Worm (Caenorhabditis elegans) whole organism, L3 larva: ENCODE data around the gene C37E2.2.

Experiments used
- R02D3.7 ChIP-seq: fragments of 150-350 bp; optimal IDR thresholded peaks from 2 replicates; lab custom pipeline; 2014; ENCODE audit warnings: missing biosample characterization, missing genetic modification characterization
- ZK546.5 ChIP-seq: sonication (generic microtip); optimal IDR thresholded peaks from 2 replicates; lab custom pipeline; 2017; ENCODE audit warnings: missing biosample characterization, missing genetic modification characterization
- aly-2 ChIP-seq: fragments of 150-350 bp; optimal IDR thresholded peaks from 2 replicates; lab custom pipeline; 2014; ENCODE audit warnings: missing biosample characterization, missing genetic modification characterization
- ama-1 ChIP-seq: fragments of 150-350 bp; optimal IDR thresholded peaks from 2 replicates; lab custom pipeline; 2018
- ceh-16 ChIP-seq: sonication (generic microtip); optimal IDR thresholded peaks from 2 replicates; lab custom pipeline; 2017; ENCODE audit warnings: missing biosample characterization, missing genetic modification characterization
- ceh-28 ChIP-seq: fragments of 150-350 bp; optimal IDR thresholded peaks from 2 replicates; lab custom pipeline; 2014; ENCODE audit warnings: missing biosample characterization, missing genetic modification reagents, missing genetic modification characterization
- ceh-82 ChIP-seq: fragments of 150-350 bp; optimal IDR thresholded peaks from 2 replicates; lab custom pipeline; 2014; ENCODE audit warnings: missing biosample characterization, missing genetic modification characterization
- ceh-9 ChIP-seq: sonication (generic microtip); optimal IDR thresholded peaks from 2 replicates; lab custom pipeline; 2018; ENCODE audit warnings: missing biosample characterization, missing genetic modification characterization
- daf-12 ChIP-seq: fragments of 150-350 bp; optimal IDR thresholded peaks from 2 replicates; lab custom pipeline; 2014; ENCODE audit warnings: missing biosample characterization, missing genetic modification reagents, missing genetic modification characterization
- egl-27 ChIP-seq: sonication (generic microtip); optimal IDR thresholded peaks from 4 replicates; lab custom pipeline; 2017; ENCODE audit warnings: missing biosample characterization, missing genetic modification reagents, missing genetic modification characterization
- egl-5 ChIP-seq: fragments of 150-350 bp; optimal IDR thresholded peaks from 2 replicates; lab custom pipeline; 2017; ENCODE audit warnings: missing biosample characterization, missing genetic modification reagents, missing genetic modification characterization, inconsistent platforms
- elt-1 ChIP-seq: fragments of 150-350 bp; optimal IDR thresholded peaks from 2 replicates; lab custom pipeline; 2014; ENCODE audit warnings: missing biosample characterization, missing genetic modification characterization
- elt-2 ChIP-seq: sonication (generic microtip); optimal IDR thresholded peaks from 2 replicates; lab custom pipeline; 2016; ENCODE audit warnings: missing genetic modification reagents, mild to moderate bottlenecking, missing genetic modification characterization, missing compliant biosample characterization
- elt-3 ChIP-seq, 3 experiments: fragments of 150-350 bp in 1 of 3; sonication (generic microtip) in 2 of 3; optimal IDR thresholded peaks; 2 replicates in 2 of 3; 4 replicates in 1 of 3; lab custom pipeline; 2014 to 2017; ENCODE audit warnings: missing biosample characterization in 3 of 3, missing genetic modification characterization in 3 of 3
- eor-1 ChIP-seq, 2 experiments: fragments of 150-350 bp; optimal IDR thresholded peaks; 2 replicates each; lab custom pipeline; 2014 to 2018; ENCODE audit warnings: missing biosample characterization in 2 of 2, missing genetic modification characterization in 2 of 2
- fkh-10 ChIP-seq: sonication (generic microtip); optimal IDR thresholded peaks from 2 replicates; lab custom pipeline; 2017; ENCODE audit warnings: missing biosample characterization, missing genetic modification reagents, missing genetic modification characterization
- fkh-2 ChIP-seq: fragments of 150-350 bp; optimal IDR thresholded peaks from 2 replicates; lab custom pipeline; 2014; ENCODE audit warnings: missing biosample characterization, missing genetic modification reagents, missing genetic modification characterization
- fos-1 ChIP-seq: fragments of 150-350 bp; optimal IDR thresholded peaks from 2 replicates; lab custom pipeline; 2014; ENCODE audit warnings: missing biosample characterization, missing genetic modification characterization
- hmg-11 ChIP-seq: sonication (generic microtip); optimal IDR thresholded peaks from 2 replicates; lab custom pipeline; 2016; ENCODE audit warnings: missing genetic modification characterization, missing compliant biosample characterization
- jun-1 ChIP-seq: fragments of 150-350 bp; optimal IDR thresholded peaks from 2 replicates; lab custom pipeline; 2014; ENCODE audit warnings: missing biosample characterization, missing genetic modification reagents, missing genetic modification characterization
- lin-15B ChIP-seq: fragments of 150-350 bp; optimal IDR thresholded peaks from 2 replicates; lab custom pipeline; 2014; ENCODE audit warnings: missing biosample characterization, missing genetic modification characterization
- lin-39 ChIP-seq: fragments of 150-350 bp; optimal IDR thresholded peaks from 2 replicates; lab custom pipeline; 2018; ENCODE audit warnings: missing biosample characterization, missing genetic modification reagents, missing genetic modification characterization
- lsy-12 ChIP-seq: sonication (generic microtip); optimal IDR thresholded peaks from 2 replicates; lab custom pipeline; 2016; ENCODE audit warnings: mild to moderate bottlenecking, missing genetic modification characterization, missing compliant biosample characterization
- mdl-1 ChIP-seq: fragments of 150-350 bp; optimal IDR thresholded peaks from 2 replicates; lab custom pipeline; 2014; ENCODE audit warnings: missing biosample characterization, missing genetic modification characterization
- mml-1 ChIP-seq: fragments of 150-350 bp; sonication (generic microtip); optimal IDR thresholded peaks from 3 replicates; lab custom pipeline; 2014; ENCODE audit warnings: missing biosample characterization, missing genetic modification characterization
- nfya-1 ChIP-seq: sonication (generic microtip); optimal IDR thresholded peaks from 2 replicates; lab custom pipeline; 2017; ENCODE audit warnings: missing genetic modification characterization, mild to moderate bottlenecking, missing compliant biosample characterization, antibody characterized with exemption, moderate library complexity; ENCODE audit not compliant: insufficient read depth
- nhr-11 ChIP-seq: fragments of 150-350 bp; optimal IDR thresholded peaks from 2 replicates; lab custom pipeline; 2014; ENCODE audit warnings: missing biosample characterization, missing genetic modification characterization
- nhr-12 ChIP-seq: fragments of 150-350 bp; optimal IDR thresholded peaks from 2 replicates; lab custom pipeline; 2014; ENCODE audit warnings: missing biosample characterization, missing genetic modification characterization
- nhr-23 ChIP-seq: fragments of 150-350 bp; optimal IDR thresholded peaks from 2 replicates; lab custom pipeline; 2014; ENCODE audit warnings: missing biosample characterization, missing genetic modification reagents, missing genetic modification characterization
- nhr-237 ChIP-seq: fragments of 150-350 bp; optimal IDR thresholded peaks from 2 replicates; lab custom pipeline; 2014; ENCODE audit warnings: missing biosample characterization, missing genetic modification characterization
- nhr-25 ChIP-seq: sonication (generic microtip); optimal IDR thresholded peaks from 2 replicates; lab custom pipeline; 2017; ENCODE audit warnings: missing biosample characterization, missing genetic modification characterization
- nhr-28 ChIP-seq: fragments of 150-350 bp; optimal IDR thresholded peaks from 2 replicates; lab custom pipeline; 2014; ENCODE audit warnings: missing biosample characterization, missing genetic modification characterization
- nhr-43 ChIP-seq: sonication (generic microtip); optimal IDR thresholded peaks from 2 replicates; lab custom pipeline; 2016; ENCODE audit warnings: mild to moderate bottlenecking, missing genetic modification characterization, missing compliant biosample characterization; ENCODE audit not compliant: poor library complexity, severe bottlenecking
- nhr-67 ChIP-seq: fragments of 150-350 bp; optimal IDR thresholded peaks from 2 replicates; lab custom pipeline; 2014; ENCODE audit warnings: missing biosample characterization, missing genetic modification characterization
- nhr-76 ChIP-seq: fragments of 150-350 bp; sonication (generic microtip); optimal IDR thresholded peaks from 5 replicates; lab custom pipeline; 2014; ENCODE audit warnings: missing biosample characterization, missing genetic modification characterization
- nhr-77 ChIP-seq: fragments of 150-350 bp; optimal IDR thresholded peaks from 2 replicates; lab custom pipeline; 2014; ENCODE audit warnings: missing biosample characterization, missing genetic modification characterization
- pha-4 ChIP-seq: fragments of 150-350 bp; optimal IDR thresholded peaks from 2 replicates; lab custom pipeline; 2014; ENCODE audit warnings: missing biosample characterization, missing genetic modification reagents, missing genetic modification characterization
- pqm-1 ChIP-seq: fragments of 150-350 bp; optimal IDR thresholded peaks from 2 replicates; lab custom pipeline; 2017; ENCODE audit warnings: missing biosample characterization, missing genetic modification characterization, inconsistent platforms
- sea-2 ChIP-seq: fragments of 150-350 bp; sonication (generic microtip); optimal IDR thresholded peaks from 4 replicates; lab custom pipeline; 2014; ENCODE audit warnings: missing biosample characterization, missing genetic modification reagents, missing genetic modification characterization
- skn-1 ChIP-seq: fragments of 150-350 bp; optimal IDR thresholded peaks from 2 replicates; lab custom pipeline; 2014; ENCODE audit warnings: missing biosample characterization, missing genetic modification characterization
- snpc-4 ChIP-seq: fragments of 150-350 bp; optimal IDR thresholded peaks from 2 replicates; lab custom pipeline; 2014; ENCODE audit warnings: missing biosample characterization, missing genetic modification characterization
- tbx-2 ChIP-seq: sonication (generic microtip); optimal IDR thresholded peaks from 2 replicates; lab custom pipeline; 2016; ENCODE audit warnings: mild to moderate bottlenecking, missing genetic modification characterization, missing compliant biosample characterization
- unc-39 ChIP-seq: sonication (generic microtip); optimal IDR thresholded peaks from 4 replicates; lab custom pipeline; 2017; ENCODE audit warnings: missing biosample characterization, missing genetic modification characterization
- unc-62 ChIP-seq: fragments of 150-350 bp; sonication (generic microtip); optimal IDR thresholded peaks from 4 replicates; lab custom pipeline; 2014; ENCODE audit warnings: missing biosample characterization, missing genetic modification reagents, missing genetic modification characterization
- zag-1 ChIP-seq: fragments of 150-350 bp; optimal IDR thresholded peaks from 2 replicates; lab custom pipeline; 2014; ENCODE audit warnings: missing biosample characterization, missing genetic modification characterization
- ztf-11 ChIP-seq: fragments of 150-350 bp; optimal IDR thresholded peaks from 2 replicates; lab custom pipeline; 2014; ENCODE audit warnings: missing biosample characterization, missing genetic modification characterization
- ztf-4 ChIP-seq: fragments of 150-350 bp; optimal IDR thresholded peaks from 2 replicates; lab custom pipeline; 2014; ENCODE audit warnings: missing biosample characterization, missing genetic modification characterization

Gene C37E2.2

ce11 chrX:14173850-14174249, 2.0 kb upstream of the C37E2.2 start, which contains the start of gene idhb-1:
Gene idhb-1, minus strand, starts transcription at chrX:14174063.
- TF ChIP-seq ama-1 (lab: Kevin White, UChicago) (peak; percentile 11), egl-5 (tag; lab: Kevin White, UChicago) (peak; percentile 11), fkh-2 (tag; lab: Kevin White, UChicago) (no peak), elt-1 (tag; lab: Kevin White, UChicago) (no peak), mml-1 (tag; lab: Kevin White, UChicago) (no peak), nhr-25 (tag; lab: Kevin White, UChicago) (peak; percentile 78), nfya-1 (tag; lab: Kevin White, UChicago) (peak; percentile 80), nhr-12 (tag; lab: Kevin White, UChicago) (no peak), elt-3 (tag; optimal IDR thresholded peaks at IDR 0.05; lab: Kevin White, UChicago) (no peak), lin-39 (peak; percentile 85), unc-39 (tag; lab: Kevin White, UChicago) (no peak), unc-62 (GFP tag; lab: Kevin White, UChicago) (no peak), pqm-1 (tag; lab: Kevin White, UChicago) (peak; percentile 9), tbx-2 (peak; percentile 21), fos-1 (no peak), zag-1 (tag; lab: Kevin White, UChicago) (no peak), pha-4 (tag; lab: Kevin White, UChicago) (peak; percentile 82), ceh-28 (tag; lab: Kevin White, UChicago) (peak; percentile 88), egl-27 (tag; lab: Kevin White, UChicago) (no peak), hmg-11 (tag; lab: Kevin White, UChicago) (peak; percentile 53), jun-1 (tag; lab: Kevin White, UChicago) (peak; percentile 50), nhr-28 (tag; lab: Kevin White, UChicago) (no peak), nhr-43 (tag; lab: Kevin White, UChicago) (no peak), mdl-1 (tag; lab: Kevin White, UChicago) (no peak), daf-12 (tag; lab: Kevin White, UChicago) (no peak), lsy-12 (tag; lab: Kevin White, UChicago) (no peak), elt-2 (tag; lab: Kevin White, UChicago) (peak; percentile 38), nhr-76 (tag; lab: Kevin White, UChicago) (no peak), nhr-67 (tag; lab: Kevin White, UChicago) (no peak), ceh-9 (no peak), aly-2 (tag; lab: Kevin White, UChicago) (no peak), nhr-77 (no peak), ceh-82 (tag; lab: Kevin White, UChicago) (no peak), lin-15B (peak; percentile 80), skn-1 (no peak), ZK546.5 (tag; lab: Kevin White, UChicago) (no peak), eor-1 (tag; optimal IDR thresholded peaks at IDR 0.05; lab: Kevin White, UChicago) (no peak), ztf-11 (no peak), R02D3.7 (tag; lab: Kevin White, UChicago) (peak; percentile 8), ztf-4 (no peak), nhr-11 (tag; lab: Kevin White, UChicago) (no peak), nhr-237 (tag; lab: Kevin White, UChicago) (no peak), nhr-23 (tag; lab: Kevin White, UChicago) (peak; percentile 34), sea-2 (GFP tag; lab: Kevin White, UChicago) (no peak), fkh-10 (GFP tag; lab: Kevin White, UChicago) (peak; percentile 8), ceh-16 (tag; lab: Kevin White, UChicago) (no peak), snpc-4 (tag; lab: Kevin White, UChicago) (peak; percentile 55)
- TF ChIP-seq, all 47 proteins: peak for 17
